Worm (Caenorhabditis elegans): Measurements from ENCODE around the gene tag-18.

- no peak for TF ChIP-seq daf-8 (GFP tag; IDR thresholded peaks at IDR 0.05)
- TF ChIP-seq mdl-1 (tag; optimal IDR thresholded peaks at IDR 0.05), result no peak
These were observed 515 bp downstream of the tag-18 start for ce11 chrX:3733321-3733720.

Data from whole organism, L4 larva.